Worm (Caenorhabditis elegans): ENCODE data around the gene C27A7.5.

ce11 chrV:12198545-12198944, 36.4 kb upstream of the C27A7.5 start, which contains the start of gene lon-3:
- TF ChIP-seq zip-11 (GFP tag; IDR thresholded peaks at IDR 0.05) (no peak), egl-43 (GFP tag; IDR thresholded peaks at IDR 0.05) (no peak), lin-13 (GFP tag; optimal IDR thresholded peaks at IDR 0.05) (no peak), vab-7 (GFP tag; IDR thresholded peaks at IDR 0.05) (no peak)

Measured in whole organism, L4 larva.